Worm (Caenorhabditis elegans) whole organism, L2 larva: ENCODE data around the gene Y7A5A.3.

Source experiments
- ZK546.5 ChIP-seq: sonication (generic microtip); optimal IDR thresholded peaks from 2 replicates; lab custom pipeline; 2017; ENCODE audit warnings: missing biosample characterization, missing genetic modification characterization
- ama-1 ChIP-seq: fragments of 150-350 bp; optimal IDR thresholded peaks from 2 replicates; lab custom pipeline; 2018; ENCODE audit warnings: inconsistent platforms
- ceh-16 ChIP-seq: fragments of 150-350 bp; optimal IDR thresholded peaks from 2 replicates; lab custom pipeline; 2014; ENCODE audit warnings: missing biosample characterization, missing genetic modification characterization
- fos-1 ChIP-seq: fragments of 150-350 bp; optimal IDR thresholded peaks from 2 replicates; lab custom pipeline; 2014; ENCODE audit warnings: missing biosample characterization, missing genetic modification characterization
- lin-11 ChIP-seq: fragments of 150-350 bp; sonication (generic microtip); optimal IDR thresholded peaks from 2 replicates; lab custom pipeline; 2014; ENCODE audit warnings: missing biosample characterization, missing genetic modification characterization, inconsistent platforms, mixed read lengths
- nhr-11 ChIP-seq: fragments of 150-350 bp; optimal IDR thresholded peaks from 2 replicates; lab custom pipeline; 2014; ENCODE audit warnings: missing biosample characterization, missing genetic modification characterization
- nhr-77 ChIP-seq: fragments of 150-350 bp; optimal IDR thresholded peaks from 2 replicates; lab custom pipeline; 2014; ENCODE audit warnings: missing biosample characterization, missing genetic modification characterization
- snpc-4 ChIP-seq: fragments of 150-350 bp; optimal IDR thresholded peaks from 2 replicates; lab custom pipeline; 2014; ENCODE audit warnings: missing biosample characterization, missing genetic modification characterization
- unc-39 ChIP-seq: fragments of 150-350 bp; optimal IDR thresholded peaks from 2 replicates; lab custom pipeline; 2014; ENCODE audit warnings: missing biosample characterization, missing genetic modification characterization
- unc-62 ChIP-seq: fragments of 150-350 bp; optimal IDR thresholded peaks from 2 replicates; lab custom pipeline; 2014; ENCODE audit warnings: missing biosample characterization, missing genetic modification reagents, missing genetic modification characterization
- zag-1 ChIP-seq: fragments of 150-350 bp; optimal IDR thresholded peaks from 2 replicates; lab custom pipeline; 2014; ENCODE audit warnings: missing biosample characterization, missing genetic modification characterization
- ztf-11 ChIP-seq: sonication (generic microtip); optimal IDR thresholded peaks from 2 replicates; lab custom pipeline; 2017; ENCODE audit warnings: missing biosample characterization, missing genetic modification characterization

DNA sequence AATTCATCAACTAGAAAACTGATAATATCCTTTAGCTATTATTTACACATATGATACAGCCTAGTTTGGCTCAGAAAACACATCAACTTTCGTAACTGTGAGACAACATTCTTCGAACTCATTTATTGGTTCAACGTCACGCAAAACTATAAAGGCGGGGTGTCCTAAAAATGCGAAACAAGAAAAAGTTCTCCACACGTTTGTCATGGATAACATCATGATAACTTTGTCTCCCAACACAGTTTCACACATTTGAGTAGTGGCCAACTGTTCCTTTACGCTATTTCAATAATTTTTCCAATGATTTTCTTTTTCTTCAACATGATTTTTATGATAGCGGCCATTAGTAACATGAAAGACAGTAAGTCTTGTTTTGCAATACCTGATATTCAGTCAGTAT lies 37.8 kb downstream of the Y7A5A.3 start, which contains the start of gene srxa-9:
- TF ChIP-seq fos-1 (no peak), snpc-4 (no peak), ZK546.5 (no peak), unc-62 (no peak), nhr-77 (tag; lab: Kevin White, UChicago) (no peak), nhr-11 (tag; lab: Kevin White, UChicago) (no peak), ztf-11 (no peak), lin-11 (tag; lab: Kevin White, UChicago) (no peak), unc-39 (tag; lab: Kevin White, UChicago) (no peak), ama-1 (lab: Kevin White, UChicago) (no peak), ceh-16 (tag; lab: Kevin White, UChicago) (no peak), zag-1 (no peak)
